Worm (Caenorhabditis elegans) whole organism, L1 larva: ENCODE data around the gene F25G6.9.
A peak's percentile ranks its signal among the peaks of the same experiment; 100 is the strongest.

Source experiments
- C04F5.9 ChIP-seq: sonication (generic microtip); optimal IDR thresholded peaks from 2 replicates; lab custom pipeline; 2016; ENCODE audit warnings: missing genetic modification characterization, missing compliant biosample characterization
- C16A3.4 ChIP-seq: fragments of 150-350 bp; optimal IDR thresholded peaks from 2 replicates; lab custom pipeline; 2014; ENCODE audit warnings: missing biosample characterization, missing genetic modification characterization
- F16B12.6 ChIP-seq: fragments of 150-350 bp; optimal IDR thresholded peaks from 2 replicates; lab custom pipeline; 2014; ENCODE audit warnings: missing biosample characterization, missing genetic modification characterization
- Y116A8C.19 ChIP-seq: sonication (generic microtip); optimal IDR thresholded peaks from 2 replicates; lab custom pipeline; 2016; ENCODE audit warnings: missing compliant biosample characterization, missing genetic modification characterization, borderline replicate concordance
- aly-2 ChIP-seq: fragments of 150-350 bp; optimal IDR thresholded peaks from 2 replicates; lab custom pipeline; 2014; ENCODE audit warnings: missing biosample characterization, missing genetic modification characterization
- blmp-1 ChIP-seq: fragments of 150-350 bp; optimal IDR thresholded peaks from 2 replicates; lab custom pipeline; 2014; ENCODE audit warnings: missing biosample characterization, missing genetic modification characterization
- ceh-63 ChIP-seq: fragments of 200-800 bp; sonication (Bioruptor generic); optimal IDR thresholded peaks from 2 replicates; lab custom pipeline; 2018; ENCODE audit warnings: mild to moderate bottlenecking, missing genetic modification characterization, missing compliant biosample characterization
- ceh-8 ChIP-seq: fragments of 200-800 bp; sonication (Bioruptor generic); optimal IDR thresholded peaks from 2 replicates; lab custom pipeline; 2018; ENCODE audit warnings: mild to moderate bottlenecking, missing genetic modification characterization, moderate library complexity, missing compliant biosample characterization
- ces-1 ChIP-seq: fragments of 150-350 bp; optimal IDR thresholded peaks from 2 replicates; lab custom pipeline; 2014; ENCODE audit warnings: missing biosample characterization, missing genetic modification reagents, missing genetic modification characterization
- dpl-1 ChIP-seq, 3 experiments: fragments of 150-350 bp in 2 of 3; sonication (generic microtip) in 1 of 3; optimal IDR thresholded peaks; 2 replicates each; lab custom pipeline; 2014 to 2017; ENCODE audit warnings: missing biosample characterization in 3 of 3, missing genetic modification characterization in 3 of 3, missing genetic modification reagents in 3 of 3
- dsc-1 ChIP-seq: sonication (generic microtip); optimal IDR thresholded peaks from 2 replicates; lab custom pipeline; 2016; ENCODE audit warnings: mild to moderate bottlenecking, missing genetic modification characterization, missing compliant biosample characterization
- efl-3 ChIP-seq: fragments of 200-800 bp; sonication (Bioruptor generic); optimal IDR thresholded peaks from 2 replicates; lab custom pipeline; 2018; ENCODE audit warnings: mild to moderate bottlenecking, missing genetic modification characterization, missing compliant biosample characterization
- egl-27 ChIP-seq, 2 experiments: fragments of 150-350 bp in 1 of 2; sonication (generic microtip); optimal IDR thresholded peaks; 3 replicates each; lab custom pipeline; 2017 to 2018; ENCODE audit warnings: missing biosample characterization in 2 of 2, missing genetic modification characterization in 2 of 2, missing genetic modification reagents in 2 of 2
- ets-5 ChIP-seq: fragments of 200-800 bp; sonication (Bioruptor generic); IDR thresholded peaks from 2 replicates; pipeline ENCODE4 v1.3.6; 2022; ENCODE audit warnings: missing genetic modification characterization, missing compliant biosample characterization
- fkh-4 ChIP-seq: sonication (generic microtip); optimal IDR thresholded peaks from 2 replicates; lab custom pipeline; 2016; ENCODE audit warnings: missing compliant biosample characterization, missing genetic modification characterization, borderline replicate concordance
- fos-1 ChIP-seq: fragments of 150-350 bp; optimal IDR thresholded peaks from 2 replicates; lab custom pipeline; 2014; ENCODE audit warnings: missing biosample characterization, missing genetic modification characterization
- hlh-17 ChIP-seq: fragments of 200-800 bp; sonication (Bioruptor generic); optimal IDR thresholded peaks from 2 replicates; lab custom pipeline; 2018; ENCODE audit warnings: missing genetic modification characterization, mild to moderate bottlenecking, missing compliant biosample characterization, moderate library complexity, borderline replicate concordance
- hlh-4 ChIP-seq: sonication (generic microtip); optimal IDR thresholded peaks from 2 replicates; lab custom pipeline; 2016; ENCODE audit warnings: mild to moderate bottlenecking, missing genetic modification characterization, missing compliant biosample characterization
- irx-1 ChIP-seq: sonication (generic microtip); optimal IDR thresholded peaks from 2 replicates; lab custom pipeline; 2016; ENCODE audit warnings: missing genetic modification characterization, missing compliant biosample characterization
- jun-1 ChIP-seq: fragments of 150-350 bp; optimal IDR thresholded peaks from 2 replicates; lab custom pipeline; 2014; ENCODE audit warnings: missing biosample characterization, missing genetic modification reagents, missing genetic modification characterization
- lin-13 ChIP-seq: fragments of 150-350 bp; optimal IDR thresholded peaks from 2 replicates; lab custom pipeline; 2014; ENCODE audit warnings: missing biosample characterization, missing genetic modification reagents, missing genetic modification characterization
- lin-15B ChIP-seq: fragments of 150-350 bp; sonication (generic microtip); optimal IDR thresholded peaks from 3 replicates; lab custom pipeline; 2014; ENCODE audit warnings: missing biosample characterization, missing genetic modification characterization
- lin-35 ChIP-seq, 2 experiments: fragments of 150-350 bp; optimal IDR thresholded peaks; 2 replicates each; lab custom pipeline; 2014; ENCODE audit warnings: missing biosample characterization in 2 of 2, missing genetic modification characterization in 2 of 2, missing genetic modification reagents in 2 of 2
- lir-3 ChIP-seq: sonication (generic microtip); optimal IDR thresholded peaks from 2 replicates; lab custom pipeline; 2016; ENCODE audit warnings: mild to moderate bottlenecking, missing genetic modification characterization, moderate library complexity, missing compliant biosample characterization; ENCODE audit not compliant: poor library complexity
- mab-9 ChIP-seq: fragments of 200-800 bp; sonication (Bioruptor generic); IDR thresholded peaks from 2 replicates; pipeline ENCODE4 v1.3.6; 2022; ENCODE audit warnings: missing genetic modification reagents, missing genetic modification characterization, missing compliant biosample characterization
- mef-2 ChIP-seq: fragments of 150-350 bp; optimal IDR thresholded peaks from 2 replicates; lab custom pipeline; 2014; ENCODE audit warnings: missing biosample characterization, missing genetic modification characterization
- mep-1 ChIP-seq: fragments of 150-350 bp; optimal IDR thresholded peaks from 2 replicates; lab custom pipeline; 2014; ENCODE audit warnings: missing biosample characterization, missing genetic modification characterization
- nhr-11 ChIP-seq: fragments of 150-350 bp; optimal IDR thresholded peaks from 2 replicates; lab custom pipeline; 2014; ENCODE audit warnings: missing biosample characterization, missing genetic modification characterization
- nhr-237 ChIP-seq: fragments of 150-350 bp; optimal IDR thresholded peaks from 2 replicates; lab custom pipeline; 2014; ENCODE audit warnings: missing biosample characterization, missing genetic modification characterization
- nhr-47 ChIP-seq: sonication (generic microtip); optimal IDR thresholded peaks from 2 replicates; lab custom pipeline; 2016; ENCODE audit warnings: mild to moderate bottlenecking, missing genetic modification characterization, moderate library complexity, missing compliant biosample characterization
- nhr-71 ChIP-seq: sonication (generic microtip); optimal IDR thresholded peaks from 2 replicates; lab custom pipeline; 2016; ENCODE audit warnings: mild to moderate bottlenecking, missing genetic modification characterization, moderate library complexity, missing compliant biosample characterization
- nhr-76 ChIP-seq: sonication (generic microtip); optimal IDR thresholded peaks from 2 replicates; lab custom pipeline; 2017; ENCODE audit warnings: missing biosample characterization, missing genetic modification characterization
- nhr-84 ChIP-seq: sonication (generic microtip); optimal IDR thresholded peaks from 2 replicates; lab custom pipeline; 2017; ENCODE audit warnings: missing biosample characterization, missing genetic modification characterization
- nhr-85 ChIP-seq: sonication (generic microtip); peaks from one replicate; lab custom pipeline; 2016; ENCODE audit warnings: missing genetic modification characterization, inconsistent platforms, missing compliant biosample characterization
- nhr-90 ChIP-seq: sonication (generic microtip); optimal IDR thresholded peaks from 2 replicates; lab custom pipeline; 2016; ENCODE audit warnings: mild to moderate bottlenecking, missing genetic modification characterization, missing compliant biosample characterization; ENCODE audit not compliant: poor library complexity
- pqm-1 ChIP-seq: sonication (generic microtip); optimal IDR thresholded peaks from 3 replicates; lab custom pipeline; 2017; ENCODE audit warnings: missing biosample characterization, missing genetic modification characterization
- rnt-1 ChIP-seq: sonication (generic microtip); optimal IDR thresholded peaks from 2 replicates; lab custom pipeline; 2016; ENCODE audit warnings: mild to moderate bottlenecking, missing genetic modification characterization, moderate library complexity, missing compliant biosample characterization
- skn-1 ChIP-seq: fragments of 150-350 bp; optimal IDR thresholded peaks from 2 replicates; lab custom pipeline; 2014; ENCODE audit warnings: missing biosample characterization, missing genetic modification characterization
- snu-23 ChIP-seq: sonication (generic microtip); optimal IDR thresholded peaks from 2 replicates; lab custom pipeline; 2016; ENCODE audit warnings: missing genetic modification characterization, missing compliant biosample characterization
- sptf-1 ChIP-seq: fragments of 150-350 bp; optimal IDR thresholded peaks from 2 replicates; lab custom pipeline; 2014; ENCODE audit warnings: missing biosample characterization, missing genetic modification characterization
- sup-37 ChIP-seq: fragments of 200-800 bp; sonication (Bioruptor generic); optimal IDR thresholded peaks from 2 replicates; lab custom pipeline; 2018; ENCODE audit warnings: mild to moderate bottlenecking, missing genetic modification characterization, missing compliant biosample characterization
- swsn-7 ChIP-seq: sonication (generic microtip); optimal IDR thresholded peaks from 2 replicates; lab custom pipeline; 2016; ENCODE audit warnings: missing genetic modification characterization, missing compliant biosample characterization
- tbx-2 ChIP-seq: sonication (generic microtip); optimal IDR thresholded peaks from 2 replicates; lab custom pipeline; 2016; ENCODE audit warnings: missing genetic modification characterization, missing compliant biosample characterization
- unc-130 ChIP-seq: fragments of 150-350 bp; optimal IDR thresholded peaks from 2 replicates; lab custom pipeline; 2017; ENCODE audit warnings: missing biosample characterization, missing genetic modification characterization, inconsistent platforms
- unc-30 ChIP-seq: sonication (generic microtip); optimal IDR thresholded peaks from 2 replicates; lab custom pipeline; 2017; ENCODE audit warnings: missing biosample characterization, missing genetic modification characterization
- unc-62 ChIP-seq: fragments of 150-350 bp; optimal IDR thresholded peaks from 2 replicates; lab custom pipeline; 2014; ENCODE audit warnings: missing biosample characterization, missing genetic modification reagents, missing genetic modification characterization
- unc-98 ChIP-seq: fragments of 200-800 bp; sonication (Bioruptor generic); IDR thresholded peaks from 2 replicates; pipeline ENCODE4 v1.3.6; 2022; ENCODE audit warnings: missing genetic modification characterization, missing compliant biosample characterization
- xbp-1 ChIP-seq: sonication (generic microtip); optimal IDR thresholded peaks from 2 replicates; lab custom pipeline; 2016; ENCODE audit warnings: missing genetic modification characterization, missing compliant biosample characterization
- zag-1 ChIP-seq: fragments of 150-350 bp; optimal IDR thresholded peaks from 2 replicates; lab custom pipeline; 2014; ENCODE audit warnings: missing biosample characterization, missing genetic modification characterization
- zip-4 ChIP-seq: fragments of 200-800 bp; sonication (Bioruptor generic); optimal IDR thresholded peaks from 2 replicates; lab custom pipeline; 2018; ENCODE audit warnings: mild to moderate bottlenecking, missing genetic modification characterization, moderate library complexity, missing compliant biosample characterization
- ztf-11 ChIP-seq, 2 experiments: sonication (generic microtip); optimal IDR thresholded peaks; 2 replicates each; lab custom pipeline; 2016 to 2017; ENCODE audit warnings: missing genetic modification characterization in 2 of 2, missing biosample characterization in 1 of 2, missing compliant biosample characterization in 1 of 2
- ztf-4 ChIP-seq: fragments of 150-350 bp; optimal IDR thresholded peaks from 2 replicates; lab custom pipeline; 2014; ENCODE audit warnings: missing biosample characterization, missing genetic modification characterization

The F25G6.9 gene

ce11 chrV:8610633-8611404 lies 41.0 kb upstream of the F25G6.9 start, which contains the start of gene fip-4:
Gene fip-4 (minus strand): TSS chrV:8611268.
- TF ChIP-seq dsc-1 (tag; lab: Kevin White, UChicago): no peak
- no peak for TF ChIP-seq lin-13 (GFP tag; lab: Kevin White, UChicago)
- no peak for TF ChIP-seq efl-3
- no peak for TF ChIP-seq tbx-2
- TF ChIP-seq mab-9 (GFP tag; lab: Robert Waterston, UW): no peak
- peak in 1 of 2 experiments; percentile 2 for TF ChIP-seq ztf-11 (tag; optimal IDR thresholded peaks at IDR 0.05; lab: Kevin White, UChicago)
- no peak for TF ChIP-seq ceh-63 (GFP tag; lab: Kevin White, UChicago)
- TF ChIP-seq zip-4 (GFP tag; lab: Kevin White, UChicago): no peak
- TF ChIP-seq swsn-7 (tag; lab: Kevin White, UChicago): no peak
- peak in 1 of 3 experiments; percentile 2 for TF ChIP-seq dpl-1 (GFP tag; optimal IDR thresholded peaks at IDR 0.05; lab: Kevin White, UChicago)
- TF ChIP-seq nhr-11 (tag; lab: Kevin White, UChicago): no peak
- no peak for TF ChIP-seq sptf-1 (tag; lab: Kevin White, UChicago)
- TF ChIP-seq irx-1 (tag; lab: Kevin White, UChicago): peak; percentile 7
- TF ChIP-seq mep-1 (tag; lab: Kevin White, UChicago): peak; percentile 24
- no peak for TF ChIP-seq hlh-4
- TF ChIP-seq ces-1: no peak
- no peak for TF ChIP-seq mef-2
- peak; percentile 59 for TF ChIP-seq unc-130 (tag; lab: Kevin White, UChicago)
- no peak for TF ChIP-seq ceh-8 (GFP tag; lab: Kevin White, UChicago)
- TF ChIP-seq unc-98 (GFP tag; lab: Robert Waterston, UW): no peak
- TF ChIP-seq ets-5 (GFP tag; lab: Robert Waterston, UW): no peak
- TF ChIP-seq nhr-85 (tag; lab: Kevin White, UChicago): peak; percentile 87
- peak in 1 of 2 experiments; percentile 61 for TF ChIP-seq lin-35 (GFP tag; optimal IDR thresholded peaks at IDR 0.05; lab: Kevin White, UChicago)
- TF ChIP-seq egl-27 (tag; optimal IDR thresholded peaks at IDR 0.05; lab: Kevin White, UChicago): no peak
- no peak for TF ChIP-seq lin-15B (tag; lab: Kevin White, UChicago)
- no peak for TF ChIP-seq xbp-1 (tag; lab: Kevin White, UChicago)
- TF ChIP-seq jun-1: no peak
- no peak for TF ChIP-seq nhr-237
- TF ChIP-seq blmp-1 (tag; lab: Kevin White, UChicago): peak; percentile 99
- no peak for TF ChIP-seq C04F5.9 (tag; lab: Kevin White, UChicago)
- peak; percentile 56 for TF ChIP-seq snu-23 (GFP tag; lab: Kevin White, UChicago)
- TF ChIP-seq zag-1 (tag; lab: Kevin White, UChicago): no peak
- TF ChIP-seq fkh-4 (tag; lab: Kevin White, UChicago): no peak
- TF ChIP-seq unc-62 (GFP tag; lab: Kevin White, UChicago): no peak
- peak; percentile 43 for TF ChIP-seq nhr-47 (tag; lab: Kevin White, UChicago)
- TF ChIP-seq lir-3 (tag; lab: Kevin White, UChicago): no peak
- no peak for TF ChIP-seq hlh-17
- TF ChIP-seq sup-37 (GFP tag; lab: Kevin White, UChicago): no peak
- TF ChIP-seq aly-2 (tag; lab: Kevin White, UChicago): no peak
- no peak for TF ChIP-seq nhr-84 (tag; lab: Kevin White, UChicago)
- TF ChIP-seq nhr-76 (tag; lab: Kevin White, UChicago): no peak
- TF ChIP-seq unc-30 (tag; lab: Kevin White, UChicago): no peak
- TF ChIP-seq C16A3.4 (tag; lab: Kevin White, UChicago): peak; percentile 31
- TF ChIP-seq Y116A8C.19 (tag; lab: Kevin White, UChicago): no peak
- no peak for TF ChIP-seq F16B12.6 (tag; lab: Kevin White, UChicago)
- peak; percentile 52 for TF ChIP-seq nhr-71
- TF ChIP-seq rnt-1 (tag; lab: Kevin White, UChicago): no peak
- TF ChIP-seq fos-1 (tag; lab: Kevin White, UChicago): no peak
- peak; percentile 22 for TF ChIP-seq ztf-4 (tag; lab: Kevin White, UChicago)
- no peak for TF ChIP-seq skn-1
- no peak for TF ChIP-seq pqm-1 (tag; lab: Kevin White, UChicago)
- TF ChIP-seq nhr-90 (tag; lab: Kevin White, UChicago): peak; percentile 26
